Worm (Caenorhabditis elegans) whole organism, L1 larva: ENCODE measurements around the gene K08B12.3.

ENCODE experiments used
- efl-1 ChIP-seq, 4 experiments: fragments of 150-350 bp; optimal IDR thresholded peaks in 3 of 4; peaks in 1 of 4; 1 replicate in 1 of 4; 2 replicates in 3 of 4; lab custom pipeline; 2014; ENCODE audit warnings: missing biosample characterization in 2 of 4, missing genetic modification characterization in 2 of 4, missing genetic modification reagents in 2 of 4
- elt-2 ChIP-seq: sonication (generic microtip); optimal IDR thresholded peaks from 2 replicates; lab custom pipeline; 2016; ENCODE audit warnings: missing genetic modification characterization, mild to moderate bottlenecking, inconsistent platforms, missing compliant biosample characterization, missing genetic modification reagents
- fkh-10 ChIP-seq: sonication (generic microtip); optimal IDR thresholded peaks from 2 replicates; lab custom pipeline; 2017; ENCODE audit warnings: missing biosample characterization, missing genetic modification reagents, missing genetic modification characterization
- nhr-11 ChIP-seq: fragments of 150-350 bp; optimal IDR thresholded peaks from 2 replicates; lab custom pipeline; 2014; ENCODE audit warnings: missing biosample characterization, missing genetic modification characterization
- nhr-76 ChIP-seq: sonication (generic microtip); optimal IDR thresholded peaks from 2 replicates; lab custom pipeline; 2017; ENCODE audit warnings: missing biosample characterization, missing genetic modification characterization

DNA sequence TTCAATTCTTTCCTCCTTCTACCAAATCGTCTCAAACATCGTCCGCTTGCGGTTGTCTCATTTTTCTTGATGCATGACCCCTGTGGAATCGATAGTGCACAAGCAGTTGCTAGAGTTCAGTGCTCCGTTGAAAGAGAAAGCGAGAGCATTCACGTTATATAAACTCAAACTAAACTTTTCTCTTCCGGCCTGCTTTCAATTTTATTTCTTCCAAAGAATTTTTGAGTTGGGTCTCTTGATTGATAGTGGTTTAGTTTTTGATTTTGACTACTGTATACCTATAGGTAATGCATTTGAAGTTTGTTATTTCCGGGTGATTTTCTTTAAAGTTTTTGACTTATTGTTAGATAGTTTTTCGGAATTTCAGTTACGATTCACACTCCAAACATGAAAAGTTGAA, 22.4 kb upstream of the K08B12.3 start:
- no peak for TF ChIP-seq elt-2 (tag; lab: Kevin White, UChicago)
- no peak for TF ChIP-seq fkh-10 (GFP tag; lab: Kevin White, UChicago)
- TF ChIP-seq nhr-76 (tag; lab: Kevin White, UChicago), result no peak
- no peak for TF ChIP-seq nhr-11 (tag; lab: Kevin White, UChicago)
- no peak for TF ChIP-seq efl-1 (optimal IDR thresholded peaks at IDR 0.05; lab: Kevin White, UChicago)
- no peak for TF ChIP-seq efl-1 (GFP tag; optimal IDR thresholded peaks at IDR 0.05 in 1 of 2; lab: Kevin White, UChicago)
